Fruit fly (Drosophila melanogaster) whole organism, embryonic: Measurements from ENCODE around the gene RhoGAPp190.

Source experiments
- Atf6 ChIP-seq: fragments of 200-800 bp; sonication (Bioruptor generic); IDR thresholded peaks from 2 replicates; pipeline ENCODE4 v1.3.6; 2022; ENCODE audit warnings: missing biosample characterization, missing genetic modification characterization
- Bgb ChIP-seq: fragments of 200-800 bp; sonication (Bioruptor generic); IDR thresholded peaks from 2 replicates; pipeline ENCODE4 v1.3.6; 2022; ENCODE audit warnings: missing biosample characterization, missing genetic modification characterization; ENCODE audit not compliant: partially characterized antibody
- CG10462 ChIP-seq: fragments of 200-800 bp; sonication (Bioruptor generic); optimal IDR thresholded peaks from 2 replicates; lab custom pipeline; 2016; ENCODE audit warnings: missing biosample characterization, missing genetic modification characterization
- CG10979 ChIP-seq: fragments of 200-800 bp; sonication (Bioruptor generic); optimal IDR thresholded peaks from 2 replicates; lab custom pipeline; 2018; ENCODE audit warnings: missing biosample characterization, mild to moderate bottlenecking, missing genetic modification characterization, moderate library complexity
- CG11398 ChIP-seq: fragments of 200-800 bp; sonication (Bioruptor generic); optimal IDR thresholded peaks from 2 replicates; lab custom pipeline; 2016; ENCODE audit warnings: missing biosample characterization, missing genetic modification characterization
- CG11560 ChIP-seq: fragments of 200-800 bp; sonication (Bioruptor generic); IDR thresholded peaks from 3 replicates; pipeline ENCODE4 v1.3.6; 2022; ENCODE audit warnings: missing biosample characterization, missing genetic modification characterization
- CG1233 ChIP-seq: fragments of 200-800 bp; sonication (Bioruptor generic); optimal IDR thresholded peaks from 4 replicates; lab custom pipeline; 2018; ENCODE audit warnings: missing biosample characterization, mild to moderate bottlenecking, missing genetic modification characterization
- CG13424 ChIP-seq: fragments of 200-800 bp; sonication (Bioruptor generic); optimal IDR thresholded peaks from 2 replicates; lab custom pipeline; 2019; ENCODE audit warnings: missing biosample characterization, mild to moderate bottlenecking, missing genetic modification characterization, moderate library complexity
- CG14667 ChIP-seq: fragments of 200-800 bp; sonication (Bioruptor generic); IDR thresholded peaks from 2 replicates; pipeline ENCODE4 v1.3.6; 2022; ENCODE audit warnings: missing biosample characterization, missing genetic modification characterization
- CG15269 ChIP-seq: fragments of 200-800 bp; sonication (Bioruptor generic); optimal IDR thresholded peaks from 2 replicates; lab custom pipeline; 2018; ENCODE audit warnings: missing biosample characterization, mild to moderate bottlenecking, missing genetic modification characterization, moderate library complexity
- CG33557 ChIP-seq: fragments of 200-800 bp; sonication (Bioruptor generic); optimal IDR thresholded peaks from 2 replicates; lab custom pipeline; 2019; ENCODE audit warnings: missing biosample characterization, mild to moderate bottlenecking, missing genetic modification characterization, moderate library complexity
- CG42726 ChIP-seq: fragments of 200-800 bp; sonication (Bioruptor generic); IDR thresholded peaks from 2 replicates; pipeline ENCODE4 v1.3.6; 2022; ENCODE audit warnings: missing biosample characterization, missing genetic modification characterization; ENCODE audit not compliant: partially characterized antibody
- CG4424 ChIP-seq: fragments of 200-800 bp; sonication (Bioruptor generic); optimal IDR thresholded peaks from 3 replicates; lab custom pipeline; 2016; ENCODE audit warnings: missing biosample characterization, missing genetic modification characterization
- CG6272 ChIP-seq: fragments of 200-800 bp; sonication (Bioruptor generic); IDR thresholded peaks from 2 replicates; pipeline ENCODE4 v1.3.6; 2022; ENCODE audit warnings: missing biosample characterization, missing genetic modification characterization
- CG6689 ChIP-seq: fragments of 200-800 bp; sonication (Bioruptor generic); IDR thresholded peaks from 2 replicates; pipeline ENCODE4 v1.3.6; 2022; ENCODE audit warnings: missing biosample characterization, missing genetic modification characterization
- CG8089 ChIP-seq: fragments of 200-800 bp; sonication (Bioruptor generic); optimal IDR thresholded peaks from 3 replicates; lab custom pipeline; 2016; ENCODE audit warnings: missing biosample characterization, missing genetic modification characterization
- CG9932 ChIP-seq: fragments of 200-800 bp; sonication (Bioruptor generic); IDR thresholded peaks from 2 replicates; pipeline ENCODE4 v1.3.6; 2022; ENCODE audit warnings: missing biosample characterization, missing genetic modification characterization
- D19A ChIP-seq: fragments of 200-800 bp; optimal IDR thresholded peaks from 3 replicates; lab custom pipeline; 2019; ENCODE audit warnings: missing biosample characterization, mild to moderate bottlenecking, missing genetic modification characterization, moderate library complexity
- Dfd ChIP-seq, 2 experiments: fragments of >200 bp; optimal IDR thresholded peaks; 2 replicates each; lab custom pipeline; 2017; ENCODE audit warnings: missing biosample characterization in 2 of 2, missing genetic modification characterization in 2 of 2
- Dp ChIP-seq: fragments of 200-800 bp; sonication (Bioruptor generic); optimal IDR thresholded peaks from 2 replicates; lab custom pipeline; 2018; ENCODE audit warnings: missing biosample characterization, mild to moderate bottlenecking, missing genetic modification characterization, moderate library complexity
- Dref ChIP-seq: fragments of 200-800 bp; sonication (Bioruptor generic); IDR thresholded peaks from 2 replicates; pipeline ENCODE4 v1.3.6; 2022; ENCODE audit warnings: missing biosample characterization, missing genetic modification characterization
- ERR ChIP-seq: fragments of 200-800 bp; sonication (Bioruptor generic); optimal IDR thresholded peaks from 2 replicates; lab custom pipeline; 2016; ENCODE audit warnings: missing biosample characterization, missing genetic modification characterization
- Ets65A ChIP-seq: fragments of 200-800 bp; sonication (Bioruptor generic); peaks from one replicate; lab custom pipeline; 2016; ENCODE audit warnings: missing biosample characterization, missing genetic modification characterization
- MTF-1 ChIP-seq: fragments of 200-800 bp; sonication (Bioruptor generic); optimal IDR thresholded peaks from 2 replicates; lab custom pipeline; 2018; ENCODE audit warnings: missing biosample characterization, mild to moderate bottlenecking, missing genetic modification characterization, borderline replicate concordance
- Max ChIP-seq: fragments of 200-800 bp; sonication (Bioruptor generic); optimal IDR thresholded peaks from 2 replicates; lab custom pipeline; 2016; ENCODE audit warnings: missing biosample characterization, mild to moderate bottlenecking, missing genetic modification characterization
- Opbp ChIP-seq: fragments of 200-800 bp; sonication (Bioruptor generic); IDR thresholded peaks from 3 replicates; pipeline ENCODE4 v1.3.6; 2022; ENCODE audit warnings: missing biosample characterization, missing genetic modification characterization; ENCODE audit not compliant: partially characterized antibody
- Ptx1 ChIP-seq: fragments of 200-800 bp; sonication (Bioruptor generic); IDR thresholded peaks from 2 replicates; pipeline ENCODE4 v1.3.6; 2022; ENCODE audit warnings: missing biosample characterization, missing genetic modification characterization
- Ravus ChIP-seq: fragments of 200-800 bp; sonication (Bioruptor generic); IDR thresholded peaks from 2 replicates; pipeline ENCODE4 v1.3.6; 2022; ENCODE audit warnings: missing biosample characterization, missing genetic modification characterization
- Scr ChIP-seq: fragments of 200-800 bp; sonication (Bioruptor generic); IDR thresholded peaks from 2 replicates; pipeline ENCODE4 v1.3.6; 2022; ENCODE audit warnings: missing biosample characterization, missing genetic modification characterization; ENCODE audit not compliant: partially characterized antibody
- Sry-δ ChIP-seq: fragments of 200-800 bp; sonication (Bioruptor generic); optimal IDR thresholded peaks from 2 replicates; lab custom pipeline; 2016; ENCODE audit warnings: missing biosample characterization, missing genetic modification characterization
- TFAM ChIP-seq: fragments of 200-800 bp; sonication (Bioruptor generic); optimal IDR thresholded peaks from 2 replicates; lab custom pipeline; 2017; ENCODE audit warnings: missing biosample characterization, missing genetic modification characterization, inconsistent platforms
- YL-1 ChIP-seq: fragments of 200-800 bp; sonication (Bioruptor generic); optimal IDR thresholded peaks from 3 replicates; lab custom pipeline; 2017; ENCODE audit warnings: missing biosample characterization, mild to moderate bottlenecking, missing genetic modification characterization
- bbx ChIP-seq: fragments of 200-800 bp; sonication (Bioruptor generic); IDR thresholded peaks from 2 replicates; pipeline ENCODE4 v1.3.6; 2022; ENCODE audit warnings: missing biosample characterization, missing genetic modification characterization; ENCODE audit not compliant: partially characterized antibody
- bowl ChIP-seq: fragments of 200-800 bp; sonication (Bioruptor generic); IDR thresholded peaks from 2 replicates; pipeline ENCODE4 v1.3.6; 2022; ENCODE audit warnings: missing biosample characterization, missing genetic modification characterization
- disco-r ChIP-seq: fragments of 200-800 bp; sonication (Bioruptor generic); optimal IDR thresholded peaks from 2 replicates; lab custom pipeline; 2016; ENCODE audit warnings: missing biosample characterization, missing genetic modification characterization
- fru ChIP-seq: fragments of >200 bp; optimal IDR thresholded peaks from 2 replicates; lab custom pipeline; 2017
- ftz-f1 ChIP-seq: fragments of 200-800 bp; sonication (Bioruptor generic); optimal IDR thresholded peaks from 2 replicates; lab custom pipeline; 2016; ENCODE audit warnings: missing biosample characterization, missing genetic modification characterization
- grn ChIP-seq: fragments of 200-800 bp; sonication (Bioruptor generic); optimal IDR thresholded peaks from 3 replicates; lab custom pipeline; 2017; ENCODE audit warnings: missing biosample characterization, missing genetic modification characterization
- gt ChIP-seq: fragments of 200-800 bp; sonication (Bioruptor generic); IDR thresholded peaks from 2 replicates; pipeline ENCODE4 v1.3.6; 2022; ENCODE audit warnings: missing biosample characterization, missing genetic modification characterization
- hb ChIP-seq: fragments of 200-800 bp; sonication (Bioruptor generic); IDR thresholded peaks from 3 replicates; pipeline ENCODE4 v1.3.6; 2022; ENCODE audit warnings: missing biosample characterization, missing genetic modification characterization; ENCODE audit not compliant: partially characterized antibody
- ind ChIP-seq: fragments of 200-800 bp; sonication (Bioruptor generic); optimal IDR thresholded peaks from 3 replicates; lab custom pipeline; 2016; ENCODE audit warnings: missing biosample characterization, missing genetic modification characterization
- inv ChIP-seq: fragments of 200-800 bp; sonication (Bioruptor generic); IDR thresholded peaks from 2 replicates; pipeline ENCODE4 v1.3.6; 2022; ENCODE audit warnings: missing biosample characterization, missing genetic modification characterization; ENCODE audit not compliant: partially characterized antibody
- lbe ChIP-seq: fragments of 200-800 bp; sonication (Bioruptor generic); optimal IDR thresholded peaks from 2 replicates; lab custom pipeline; 2016; ENCODE audit warnings: missing biosample characterization, mild to moderate bottlenecking, missing genetic modification characterization
- lola ChIP-seq, 3 experiments: fragments of >200 bp in 2 of 3; fragments of 200-800 bp in 1 of 3; sonication (Bioruptor generic) in 1 of 3; optimal IDR thresholded peaks; 2 replicates each; lab custom pipeline; 2017 to 2019; ENCODE audit warnings: missing biosample characterization in 3 of 3, missing genetic modification characterization in 3 of 3, mild to moderate bottlenecking in 1 of 3, moderate library complexity in 1 of 3
- luna ChIP-seq: fragments of 200-800 bp; sonication (Bioruptor generic); optimal IDR thresholded peaks from 2 replicates; lab custom pipeline; 2016; ENCODE audit warnings: missing biosample characterization, missing genetic modification characterization
- nerfin-2 ChIP-seq: fragments of 200-800 bp; sonication (Bioruptor generic); IDR thresholded peaks from 2 replicates; pipeline ENCODE4 v1.3.6; 2022; ENCODE audit warnings: missing biosample characterization, missing genetic modification characterization; ENCODE audit not compliant: partially characterized antibody
- pho ChIP-seq: fragments of 200-800 bp; sonication (Bioruptor generic); optimal IDR thresholded peaks from 2 replicates; lab custom pipeline; 2016; ENCODE audit warnings: missing biosample characterization, missing genetic modification characterization
- salm ChIP-seq: fragments of 200-800 bp; sonication (Bioruptor generic); optimal IDR thresholded peaks from 2 replicates; lab custom pipeline; 2018; ENCODE audit warnings: missing biosample characterization, mild to moderate bottlenecking, missing genetic modification characterization
- stc ChIP-seq: fragments of 200-800 bp; sonication (Bioruptor generic); IDR thresholded peaks from 2 replicates; pipeline ENCODE4 v1.3.6; 2022; ENCODE audit warnings: missing biosample characterization, missing genetic modification characterization
- unpg ChIP-seq: fragments of 200-800 bp; sonication (Bioruptor generic); optimal IDR thresholded peaks from 3 replicates; lab custom pipeline; 2018; ENCODE audit warnings: missing biosample characterization, mild to moderate bottlenecking, missing genetic modification characterization, moderate library complexity
- zf30C ChIP-seq: fragments of 200-800 bp; sonication (Bioruptor generic); optimal IDR thresholded peaks from 3 replicates; lab custom pipeline; 2018; ENCODE audit warnings: missing biosample characterization, mild to moderate bottlenecking, missing genetic modification characterization

Gene RhoGAPp190

DNA sequence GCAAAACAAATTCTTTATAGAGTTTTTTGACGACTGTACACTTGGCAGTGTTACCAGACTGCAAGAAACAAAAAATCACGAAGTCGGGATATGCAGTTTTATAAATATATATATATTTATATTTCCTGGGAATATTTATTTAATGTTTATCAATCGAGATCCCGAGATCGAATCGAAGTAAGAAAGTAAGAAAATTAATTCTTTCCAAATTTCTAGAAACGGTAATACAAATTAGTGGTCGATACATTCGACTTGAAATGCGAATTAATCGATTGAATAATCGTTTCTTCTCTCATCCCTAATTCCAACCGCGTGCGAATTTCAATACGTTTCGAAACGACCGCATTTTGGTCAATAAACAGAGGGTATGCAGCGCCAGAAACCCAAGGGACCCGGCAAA is 16.4 kb downstream of the RhoGAPp190 start, which contains the start of the genes CG8289 and CG5800 (continued):
- TF ChIP-seq luna (no peak), Atf6 (GFP tag; lab: Robert Waterston, UW) (no peak), zf30C (GFP tag; lab: Kevin White, UChicago) (peak; percentile 59), ftz-f1 (GFP tag; lab: Kevin White, UChicago) (no peak), hb (0 out of 3 replicates have a peak, but pooled peaks have one; percentile 14), bowl (no peak), CG6272 (GFP tag; lab: Robert Waterston, UW) (no peak), CG10979 (tag; lab: Kevin White, UChicago) (peak; percentile 19), Opbp (0 out of 3 replicates have a peak, but pooled peaks have one; percentile 45), disco-r (GFP tag; lab: Kevin White, UChicago) (no peak), fru (no peak), Sry-δ (GFP tag; lab: Kevin White, UChicago) (peak; percentile 79), CG9932 (GFP tag; lab: Robert Waterston, UW) (0 out of 2 replicates have a peak, but pooled peaks have one; percentile 9), CG42726 (GFP tag; lab: Robert Waterston, UW) (no peak), lola (GFP tag; optimal IDR thresholded peaks at IDR 0.05; lab: Kevin White, UChicago) (peak in 1 of 3 experiments; percentile 1), CG6689 (GFP tag; lab: Robert Waterston, UW) (no peak), stc (GFP tag; lab: Robert Waterston, UW) (no peak), MTF-1 (GFP tag; lab: Kevin White, UChicago) (no peak), lbe (GFP tag; lab: Kevin White, UChicago) (peak; percentile 21), Dfd (GFP tag; optimal IDR thresholded peaks at IDR 0.05; lab: Kevin White, UChicago) (no peak), ERR (GFP tag; lab: Kevin White, UChicago) (no peak), CG10462 (GFP tag; lab: Kevin White, UChicago) (no peak), grn (GFP tag; lab: Kevin White, UChicago) (no peak), Dp (peak; percentile 49), Ets65A (no peak), Max (GFP tag; lab: Kevin White, UChicago) (peak; percentile 34), CG8089 (GFP tag; lab: Kevin White, UChicago) (no peak), TFAM (GFP tag; lab: Kevin White, UChicago) (no peak), unpg (GFP tag; lab: Kevin White, UChicago) (no peak), ind (GFP tag; lab: Kevin White, UChicago) (no peak), inv (peak; percentile 49), Scr (GFP tag; lab: Robert Waterston, UW) (peak; percentile 69), CG1233 (GFP tag; lab: Kevin White, UChicago) (no peak), Ravus (GFP tag; lab: Robert Waterston, UW) (no peak), Ptx1 (0 out of 2 replicates have a peak, but pooled peaks have one; percentile 15), CG4424 (GFP tag; lab: Kevin White, UChicago) (peak; percentile 2), CG33557 (peak; percentile 20), CG15269 (tag; lab: Kevin White, UChicago) (no peak), Dref (GFP tag; lab: Robert Waterston, UW) (peak; percentile 67), nerfin-2 (GFP tag; lab: Robert Waterston, UW) (0 out of 2 replicates have a peak, but pooled peaks have one; percentile 13), D19A (tag; lab: Kevin White, UChicago) (no peak), salm (tag; lab: Kevin White, UChicago) (no peak), CG13424 (peak; percentile 26), CG11560 (tag; lab: Robert Waterston, UW) (peak; percentile 92), pho (GFP tag; lab: Kevin White, UChicago) (no peak), CG14667 (GFP tag; lab: Robert Waterston, UW) (no peak), YL-1 (GFP tag; lab: Kevin White, UChicago) (peak; percentile 84), bbx (GFP tag; lab: Robert Waterston, UW) (peak; percentile 69), gt (GFP tag; lab: Robert Waterston, UW) (no peak), CG11398 (no peak), Bgb (GFP tag; lab: Robert Waterston, UW) (peak; percentile 47)
